Worm (Caenorhabditis elegans): ENCODE data around the gene ndnf-1.

DNA sequence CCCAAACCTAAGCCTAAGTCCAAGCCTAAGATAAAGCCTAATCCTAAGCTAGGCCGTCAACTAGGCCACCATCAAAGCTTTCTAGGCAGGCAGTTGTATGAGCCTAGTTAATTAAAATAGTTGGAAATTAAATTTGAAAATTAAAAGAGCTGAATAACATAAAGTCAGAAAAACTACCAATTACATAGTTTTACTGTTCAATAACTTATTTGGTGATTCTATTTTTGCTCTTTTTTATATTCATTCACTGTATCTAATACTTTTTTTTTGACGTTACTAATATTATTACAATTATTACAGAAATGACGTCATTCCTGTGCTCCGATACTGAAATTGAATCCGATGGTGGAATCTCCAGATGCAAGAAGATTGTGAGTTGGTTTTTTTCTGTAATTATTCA lies 9.3 kb downstream of the ndnf-1 start, which contains the start of gene lin-22:
- TF ChIP-seq T22C8.4 (GFP tag; IDR thresholded peaks at IDR 0.05) (no peak), ref-1 (GFP tag; conservative IDR thresholded peaks at IDR 0.05) (no peak), cog-1 (tag; optimal IDR thresholded peaks at IDR 0.05) (no peak), klf-2 (GFP tag; conservative IDR thresholded peaks at IDR 0.05) (no peak), flt-1 (GFP tag; IDR thresholded peaks at IDR 0.05) (no peak), tab-1 (GFP tag; IDR thresholded peaks at IDR 0.05) (no peak), ztf-23 (GFP tag; IDR thresholded peaks at IDR 0.05) (no peak)

All from whole organism, midembryonic.